Worm (Caenorhabditis elegans) whole organism, L4 larva: ENCODE data around the gene cest-28.
A peak's percentile ranks its signal among the peaks of the same experiment; 100 is the strongest.

Experiments
- F10B5.3 ChIP-seq: sonication (generic microtip); optimal IDR thresholded peaks from 2 replicates; lab custom pipeline; 2016; ENCODE audit warnings: mild to moderate bottlenecking, missing genetic modification characterization, missing compliant biosample characterization
- F49E8.2 ChIP-seq: sonication (generic microtip); optimal IDR thresholded peaks from 2 replicates; lab custom pipeline; 2016; ENCODE audit warnings: missing compliant biosample characterization, mild to moderate bottlenecking, missing genetic modification characterization, borderline replicate concordance
- T26A8.4 ChIP-seq: fragments of 200-800 bp; sonication (Bioruptor generic); IDR thresholded peaks from 2 replicates; pipeline ENCODE4 v1.3.6; 2022; ENCODE audit warnings: missing genetic modification characterization, missing compliant biosample characterization
- Y105C5A.15 ChIP-seq: fragments of 200-800 bp; sonication (Bioruptor generic); IDR thresholded peaks from 2 replicates; pipeline ENCODE4 v1.3.6; 2022; ENCODE audit warnings: missing genetic modification characterization, missing compliant biosample characterization
- Y48G9A.11 ChIP-seq: fragments of 200-800 bp; sonication (Bioruptor generic); IDR thresholded peaks from 2 replicates; pipeline ENCODE4 v1.3.6; 2022; ENCODE audit warnings: missing genetic modification reagents, missing genetic modification characterization, missing compliant biosample characterization
- ZK546.5 ChIP-seq, 2 experiments: sonication (generic microtip); optimal IDR thresholded peaks; 2 replicates each; lab custom pipeline; 2017; ENCODE audit warnings: missing biosample characterization in 2 of 2, missing genetic modification characterization in 2 of 2
- aly-2 ChIP-seq: sonication (generic microtip); optimal IDR thresholded peaks from 2 replicates; lab custom pipeline; 2018; ENCODE audit warnings: missing biosample characterization, missing genetic modification characterization
- arid-1 ChIP-seq: fragments of 200-800 bp; sonication (Bioruptor generic); conservative IDR thresholded peaks from 2 replicates; pipeline ENCODE4 v1.3.6; 2022; ENCODE audit warnings: missing genetic modification reagents, missing genetic modification characterization, missing compliant biosample characterization
- ceh-20 ChIP-seq: fragments of 200-800 bp; sonication (Bioruptor generic); IDR thresholded peaks from 2 replicates; pipeline ENCODE4 v1.3.6; 2022; ENCODE audit warnings: missing genetic modification reagents, missing genetic modification characterization, missing compliant biosample characterization
- ceh-44 ChIP-seq: fragments of 200-800 bp; sonication (Bioruptor generic); IDR thresholded peaks from 2 replicates; pipeline ENCODE4 v1.3.6; 2022; ENCODE audit warnings: missing genetic modification reagents, missing genetic modification characterization, missing compliant biosample characterization
- ces-1 ChIP-seq: fragments of 150-350 bp; sonication (generic microtip); optimal IDR thresholded peaks from 4 replicates; lab custom pipeline; 2014; ENCODE audit warnings: missing biosample characterization, missing genetic modification reagents, missing genetic modification characterization
- daf-19 ChIP-seq: fragments of 200-800 bp; sonication (Bioruptor generic); conservative IDR thresholded peaks from 2 replicates; pipeline ENCODE4 v1.3.6; 2022; ENCODE audit warnings: missing genetic modification characterization, missing compliant biosample characterization
- daf-8 ChIP-seq: fragments of 200-800 bp; sonication (Bioruptor generic); IDR thresholded peaks from 2 replicates; pipeline ENCODE4 v1.3.6; 2022; ENCODE audit warnings: missing genetic modification characterization, missing compliant biosample characterization
- dmd-6 ChIP-seq: fragments of 200-800 bp; sonication (Bioruptor generic); IDR thresholded peaks from 2 replicates; pipeline ENCODE4 v1.3.6; 2022; ENCODE audit warnings: missing genetic modification reagents, missing genetic modification characterization, missing compliant biosample characterization
- dmd-8 ChIP-seq: fragments of 200-800 bp; sonication (Bioruptor generic); IDR thresholded peaks from 2 replicates; pipeline ENCODE4 v1.3.6; 2022; ENCODE audit warnings: missing genetic modification characterization, missing compliant biosample characterization
- dmd-9 ChIP-seq: fragments of 200-800 bp; sonication (Bioruptor generic); IDR thresholded peaks from 2 replicates; pipeline ENCODE4 v1.3.6; 2022; ENCODE audit warnings: missing genetic modification reagents, missing genetic modification characterization, missing compliant biosample characterization
- dve-1 ChIP-seq: sonication (generic microtip); optimal IDR thresholded peaks from 2 replicates; lab custom pipeline; 2017; ENCODE audit warnings: antibody characterized with exemption, mild to moderate bottlenecking, missing genetic modification characterization, missing compliant biosample characterization; ENCODE audit not compliant: insufficient read depth
- egl-27 ChIP-seq: sonication (generic microtip); optimal IDR thresholded peaks from 3 replicates; lab custom pipeline; 2017; ENCODE audit warnings: missing biosample characterization, missing genetic modification reagents, missing genetic modification characterization
- egl-43 ChIP-seq: fragments of 200-800 bp; sonication (Bioruptor generic); IDR thresholded peaks from 2 replicates; pipeline ENCODE4 v1.3.6; 2022; ENCODE audit warnings: missing genetic modification reagents, missing genetic modification characterization, missing compliant biosample characterization
- fkh-10 ChIP-seq: fragments of 150-350 bp; optimal IDR thresholded peaks from 2 replicates; lab custom pipeline; 2014; ENCODE audit warnings: missing biosample characterization, missing genetic modification reagents, missing genetic modification characterization
- fos-1 ChIP-seq: fragments of 150-350 bp; optimal IDR thresholded peaks from 2 replicates; lab custom pipeline; 2014; ENCODE audit warnings: missing biosample characterization, missing genetic modification characterization
- gei-8 ChIP-seq: fragments of 200-800 bp; sonication (Bioruptor generic); optimal IDR thresholded peaks from 2 replicates; lab custom pipeline; 2018; ENCODE audit warnings: mild to moderate bottlenecking, missing genetic modification characterization, missing compliant biosample characterization
- hif-1 ChIP-seq, 2 experiments: sonication (generic microtip); optimal IDR thresholded peaks; 2 replicates each; lab custom pipeline; 2016 to 2017; ENCODE audit warnings: missing compliant biosample characterization in 2 of 2, missing genetic modification characterization in 2 of 2, missing genetic modification reagents in 2 of 2, missing genotype in 2 of 2, mild to moderate bottlenecking in 1 of 2
- hlh-11 ChIP-seq: fragments of 200-800 bp; sonication (Bioruptor generic); optimal IDR thresholded peaks from 2 replicates; lab custom pipeline; 2018; ENCODE audit warnings: mild to moderate bottlenecking, missing genetic modification characterization, missing compliant biosample characterization
- hlh-30 ChIP-seq: sonication (generic microtip); optimal IDR thresholded peaks from 2 replicates; lab custom pipeline; 2017; ENCODE audit warnings: antibody characterized with exemption, mild to moderate bottlenecking, missing genetic modification characterization, missing compliant biosample characterization; ENCODE audit not compliant: insufficient read depth
- jun-1 ChIP-seq: fragments of 150-350 bp; optimal IDR thresholded peaks from 2 replicates; lab custom pipeline; 2014; ENCODE audit warnings: missing biosample characterization, missing genetic modification reagents, missing genetic modification characterization
- lim-7 ChIP-seq: fragments of 200-800 bp; sonication (Bioruptor generic); IDR thresholded peaks from 2 replicates; pipeline ENCODE4 v1.3.6; 2022; ENCODE audit warnings: missing genetic modification characterization, missing compliant biosample characterization
- lin-15B ChIP-seq: fragments of 150-350 bp; sonication (generic microtip); optimal IDR thresholded peaks from 3 replicates; lab custom pipeline; 2014; ENCODE audit warnings: missing biosample characterization, missing genetic modification characterization
- lin-38 ChIP-seq: fragments of 200-800 bp; sonication (Bioruptor generic); IDR thresholded peaks from 2 replicates; pipeline ENCODE4 v1.3.6; 2022; ENCODE audit warnings: missing genetic modification reagents, missing genetic modification characterization, missing compliant biosample characterization
- lin-39 ChIP-seq: fragments of 150-350 bp; optimal IDR thresholded peaks from 2 replicates; lab custom pipeline; 2014; ENCODE audit warnings: missing biosample characterization, missing genetic modification reagents, missing genetic modification characterization
- lsy-2 ChIP-seq, 2 experiments: fragments of 150-350 bp in 1 of 2; sonication (generic microtip) in 1 of 2; optimal IDR thresholded peaks; 2 replicates each; lab custom pipeline; 2014 to 2017; ENCODE audit warnings: missing biosample characterization in 2 of 2, missing genetic modification characterization in 2 of 2
- madf-9 ChIP-seq: fragments of 200-800 bp; sonication (Bioruptor generic); conservative IDR thresholded peaks from 2 replicates; pipeline ENCODE4 v1.3.6; 2022; ENCODE audit warnings: missing genetic modification reagents, missing genetic modification characterization, missing compliant biosample characterization
- mep-1 ChIP-seq: fragments of 150-350 bp; sonication (generic microtip); optimal IDR thresholded peaks from 3 replicates; lab custom pipeline; 2014; ENCODE audit warnings: missing biosample characterization, missing genetic modification characterization
- mes-2 ChIP-seq: sonication (generic microtip); optimal IDR thresholded peaks from 2 replicates; lab custom pipeline; 2016; ENCODE audit warnings: missing genotype, mild to moderate bottlenecking, missing genetic modification characterization, missing compliant biosample characterization; ENCODE audit not compliant: poor library complexity, severe bottlenecking
- mxl-2 ChIP-seq: fragments of 200-800 bp; sonication (Bioruptor generic); conservative IDR thresholded peaks from 2 replicates; pipeline ENCODE4 v1.3.6; 2022; ENCODE audit warnings: missing genetic modification reagents, missing genetic modification characterization, missing compliant biosample characterization
- nhr-10 ChIP-seq: fragments of 150-350 bp; optimal IDR thresholded peaks from 2 replicates; lab custom pipeline; 2014; ENCODE audit warnings: missing biosample characterization, missing genetic modification characterization
- nhr-25 ChIP-seq: sonication (generic microtip); optimal IDR thresholded peaks from 2 replicates; lab custom pipeline; 2017; ENCODE audit warnings: missing genetic modification characterization, mild to moderate bottlenecking, missing compliant biosample characterization, antibody characterized with exemption, moderate library complexity, borderline replicate concordance; ENCODE audit not compliant: insufficient read depth
- nhr-42 ChIP-seq: fragments of 200-800 bp; sonication (Bioruptor generic); IDR thresholded peaks from 2 replicates; pipeline ENCODE4 v1.3.6; 2022; ENCODE audit warnings: missing genetic modification characterization, missing compliant biosample characterization
- nhr-6 ChIP-seq: fragments of 150-350 bp; optimal IDR thresholded peaks from 2 replicates; lab custom pipeline; 2014; ENCODE audit warnings: missing biosample characterization, missing genetic modification characterization
- nhr-76 ChIP-seq: fragments of 150-350 bp; optimal IDR thresholded peaks from 2 replicates; lab custom pipeline; 2014; ENCODE audit warnings: missing biosample characterization, missing genetic modification characterization
- rbr-2 ChIP-seq: sonication (generic microtip); optimal IDR thresholded peaks from 2 replicates; lab custom pipeline; 2016; ENCODE audit warnings: missing genotype, missing genetic modification characterization, missing compliant biosample characterization
- snpc-4 ChIP-seq: fragments of 150-350 bp; optimal IDR thresholded peaks from 2 replicates; lab custom pipeline; 2014; ENCODE audit warnings: missing biosample characterization, missing genetic modification characterization
- spr-3 ChIP-seq: fragments of 200-800 bp; sonication (Bioruptor generic); optimal IDR thresholded peaks from 2 replicates; lab custom pipeline; 2018; ENCODE audit warnings: mild to moderate bottlenecking, missing genetic modification characterization, missing compliant biosample characterization
- tag-97 ChIP-seq: fragments of 200-800 bp; sonication (Bioruptor generic); IDR thresholded peaks from 2 replicates; pipeline ENCODE4 v1.3.6; 2022; ENCODE audit warnings: missing genetic modification characterization, missing compliant biosample characterization
- tra-1 ChIP-seq: fragments of 200-800 bp; sonication (Bioruptor generic); IDR thresholded peaks from 2 replicates; pipeline ENCODE4 v1.3.6; 2022; ENCODE audit warnings: missing genetic modification reagents, missing genetic modification characterization, missing compliant biosample characterization
- unc-39 ChIP-seq: sonication (generic microtip); optimal IDR thresholded peaks from 2 replicates; lab custom pipeline; 2017; ENCODE audit warnings: missing biosample characterization, missing genetic modification characterization
- vab-7 ChIP-seq: fragments of 200-800 bp; sonication (Bioruptor generic); IDR thresholded peaks from 2 replicates; pipeline ENCODE4 v1.3.6; 2022; ENCODE audit warnings: missing genetic modification reagents, missing genetic modification characterization, missing compliant biosample characterization
- zfp-3 ChIP-seq: fragments of 200-800 bp; sonication (Bioruptor generic); conservative IDR thresholded peaks from 2 replicates; pipeline ENCODE4 v1.3.6; 2022; ENCODE audit warnings: missing genetic modification reagents, missing genetic modification characterization, missing compliant biosample characterization
- zip-2 ChIP-seq: fragments of 150-350 bp; optimal IDR thresholded peaks from 2 replicates; lab custom pipeline; 2014; ENCODE audit warnings: missing biosample characterization, missing genetic modification characterization
- ztf-11 ChIP-seq: fragments of 150-350 bp; optimal IDR thresholded peaks from 2 replicates; lab custom pipeline; 2014; ENCODE audit warnings: missing biosample characterization, missing genetic modification characterization

cest-28 gene

DNA sequence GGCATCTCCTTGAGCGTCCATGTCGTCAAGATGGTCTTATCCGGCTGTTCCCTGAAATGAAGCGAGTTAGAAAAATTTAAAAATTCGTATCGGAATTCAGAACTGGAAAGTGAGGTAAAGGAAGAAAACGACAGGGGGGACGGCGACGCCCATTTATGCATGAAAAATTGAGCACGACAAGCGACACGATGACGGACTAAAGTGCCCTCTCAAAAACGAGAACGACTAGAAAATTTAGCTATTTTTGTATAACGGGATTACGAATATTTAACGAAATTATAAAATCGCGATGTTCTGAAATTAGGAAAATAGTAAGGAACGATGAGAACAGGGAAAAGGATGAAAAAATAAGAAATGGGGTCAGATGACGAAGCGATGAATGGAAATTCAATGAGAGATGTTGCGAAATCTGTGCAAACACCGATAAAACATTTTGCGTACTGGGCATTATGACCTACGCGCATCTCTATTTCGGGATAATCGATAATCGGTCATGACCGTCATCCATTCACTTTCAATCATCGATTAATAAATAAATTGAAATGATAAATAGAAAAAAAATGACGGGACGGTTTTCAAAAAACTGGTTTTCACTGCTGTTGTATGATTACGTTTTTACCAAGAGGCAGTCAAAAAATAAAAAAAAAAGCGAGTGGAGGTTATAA is 13.0 kb upstream of the cest-28 start, which contains the start of gene snb-1 (continued):
- TF ChIP-seq zfp-3 (GFP tag; lab: Robert Waterston, UW) (no peak), daf-19 (no peak), mes-2 (tag; lab: Kevin White, UChicago) (peak; percentile 70), dmd-9 (GFP tag; lab: Robert Waterston, UW) (no peak), lin-38 (GFP tag; lab: Robert Waterston, UW) (no peak), egl-27 (tag; lab: Kevin White, UChicago) (no peak), lin-39 (tag; lab: Kevin White, UChicago) (no peak), gei-8 (GFP tag; lab: Kevin White, UChicago) (no peak), unc-39 (tag; lab: Kevin White, UChicago) (no peak), dmd-8 (no peak), hlh-11 (tag; lab: Kevin White, UChicago) (peak; percentile 71), lsy-2 (tag; optimal IDR thresholded peaks at IDR 0.05; lab: Kevin White, UChicago) (peak in 1 of 2 experiments; percentile 80), F10B5.3 (tag; lab: Kevin White, UChicago) (no peak), madf-9 (no peak), tag-97 (no peak), snpc-4 (tag; lab: Kevin White, UChicago) (no peak), nhr-42 (no peak), tra-1 (GFP tag; lab: Robert Waterston, UW) (0 out of 2 replicates have a peak, but pooled peaks have one; percentile 4), T26A8.4 (no peak), hlh-30 (tag; lab: Kevin White, UChicago) (peak; percentile 93), dmd-6 (GFP tag; lab: Robert Waterston, UW) (peak; percentile 23; the same call in 1 of the 2 replicates), dve-1 (tag; lab: Kevin White, UChicago) (peak; percentile 13), fkh-10 (GFP tag; lab: Kevin White, UChicago) (no peak), nhr-6 (tag; lab: Kevin White, UChicago) (peak; percentile 34), mxl-2 (GFP tag; lab: Robert Waterston, UW) (no peak), Y105C5A.15 (GFP tag; lab: Robert Waterston, UW) (no peak), daf-8 (GFP tag; lab: Robert Waterston, UW) (no peak), ceh-44 (GFP tag; lab: Robert Waterston, UW) (no peak), ztf-11 (no peak), lin-15B (tag; lab: Kevin White, UChicago) (no peak), nhr-10 (tag; lab: Kevin White, UChicago) (no peak), rbr-2 (peak; percentile 26), ceh-20 (GFP tag; lab: Robert Waterston, UW) (no peak), fos-1 (tag; lab: Kevin White, UChicago) (no peak), egl-43 (no peak), jun-1 (tag; lab: Kevin White, UChicago) (no peak), Y48G9A.11 (GFP tag; lab: Robert Waterston, UW) (no peak), mep-1 (peak; percentile 69), ces-1 (no peak), nhr-76 (tag; lab: Kevin White, UChicago) (no peak), lim-7 (no peak), ZK546.5 (tag; optimal IDR thresholded peaks at IDR 0.05; lab: Kevin White, UChicago) (no peak), zip-2 (tag; lab: Kevin White, UChicago) (no peak), nhr-25 (tag; lab: Kevin White, UChicago) (peak; percentile 74), hif-1 (tag; optimal IDR thresholded peaks at IDR 0.05; lab: Kevin White, UChicago) (peak in 1 of 2 experiments; percentile 21), spr-3 (GFP tag; lab: Kevin White, UChicago) (no peak), arid-1 (GFP tag; lab: Robert Waterston, UW) (no peak), F49E8.2 (tag; lab: Kevin White, UChicago) (no peak), vab-7 (GFP tag; lab: Robert Waterston, UW) (no peak), aly-2 (tag; lab: Kevin White, UChicago) (no peak)
